Worm (Caenorhabditis elegans) whole organism, late embryonic: ENCODE data around the gene syf-2.

Experiments
- C08G9.2 ChIP-seq: sonication (generic microtip); optimal IDR thresholded peaks from 2 replicates; lab custom pipeline; 2016; ENCODE audit warnings: mild to moderate bottlenecking, missing genetic modification characterization, moderate library complexity, missing compliant biosample characterization
- F13H6.1 ChIP-seq: sonication (generic microtip); optimal IDR thresholded peaks from 2 replicates; lab custom pipeline; 2016; ENCODE audit warnings: missing genetic modification characterization, missing compliant biosample characterization
- K02D7.2 ChIP-seq: sonication (generic microtip); optimal IDR thresholded peaks from 2 replicates; lab custom pipeline; 2017; ENCODE audit warnings: mild to moderate bottlenecking, missing genetic modification characterization, missing compliant biosample characterization
- K09A11.1 ChIP-seq: sonication (generic microtip); optimal IDR thresholded peaks from 2 replicates; lab custom pipeline; 2017; ENCODE audit warnings: antibody characterized with exemption, mild to moderate bottlenecking, missing genetic modification characterization, missing compliant biosample characterization; ENCODE audit not compliant: insufficient read depth
- ama-1 ChIP-seq: fragments of 150-350 bp; optimal IDR thresholded peaks from 2 replicates; lab custom pipeline; 2014
- ceh-14 ChIP-seq: sonication (generic microtip); optimal IDR thresholded peaks from 2 replicates; lab custom pipeline; 2016; ENCODE audit warnings: missing genotype, missing genetic modification characterization, missing compliant biosample characterization
- ceh-19 ChIP-seq: fragments of 200-800 bp; sonication (Bioruptor generic); optimal IDR thresholded peaks from 2 replicates; lab custom pipeline; 2018; ENCODE audit warnings: mild to moderate bottlenecking, missing genetic modification characterization, missing compliant biosample characterization
- ceh-22 ChIP-seq: sonication (generic microtip); optimal IDR thresholded peaks from 2 replicates; lab custom pipeline; 2017; ENCODE audit warnings: missing biosample characterization, missing genetic modification characterization
- ceh-24 ChIP-seq: sonication (generic microtip); optimal IDR thresholded peaks from 2 replicates; lab custom pipeline; 2016; ENCODE audit warnings: mild to moderate bottlenecking, missing genetic modification characterization, missing compliant biosample characterization
- ceh-30 ChIP-seq: fragments of 150-350 bp; optimal IDR thresholded peaks from 2 replicates; lab custom pipeline; 2014; ENCODE audit warnings: missing biosample characterization, missing genetic modification characterization
- ceh-31 ChIP-seq: sonication (generic microtip); optimal IDR thresholded peaks from 2 replicates; lab custom pipeline; 2016; ENCODE audit warnings: missing genetic modification characterization, missing compliant biosample characterization
- ceh-34 ChIP-seq: sonication (generic microtip); optimal IDR thresholded peaks from 2 replicates; lab custom pipeline; 2016; ENCODE audit warnings: mild to moderate bottlenecking, missing genetic modification characterization, missing compliant biosample characterization
- ceh-45 ChIP-seq: fragments of 200-800 bp; sonication (Bioruptor generic); IDR thresholded peaks from 2 replicates; pipeline ENCODE4 v1.3.6; 2022; ENCODE audit warnings: missing genetic modification reagents, missing genetic modification characterization, missing compliant biosample characterization
- ceh-48 ChIP-seq: sonication (generic microtip); optimal IDR thresholded peaks from 2 replicates; lab custom pipeline; 2016; ENCODE audit warnings: missing genetic modification characterization, inconsistent platforms, missing compliant biosample characterization
- che-1 ChIP-seq: sonication (generic microtip); optimal IDR thresholded peaks from 2 replicates; lab custom pipeline; 2016; ENCODE audit warnings: mild to moderate bottlenecking, missing genetic modification characterization, missing compliant biosample characterization
- dmd-4 ChIP-seq: sonication (generic microtip); optimal IDR thresholded peaks from 2 replicates; lab custom pipeline; 2016; ENCODE audit warnings: borderline replicate concordance, missing genetic modification characterization, missing compliant biosample characterization
- dve-1 ChIP-seq: sonication (generic microtip); optimal IDR thresholded peaks from 2 replicates; lab custom pipeline; 2017; ENCODE audit warnings: antibody characterized with exemption, mild to moderate bottlenecking, missing genetic modification characterization, missing compliant biosample characterization
- elt-2 ChIP-seq: sonication (generic microtip); optimal IDR thresholded peaks from 2 replicates; lab custom pipeline; 2016; ENCODE audit warnings: missing genetic modification reagents, missing genetic modification characterization, missing compliant biosample characterization
- elt-4 ChIP-seq: sonication (generic microtip); optimal IDR thresholded peaks from 2 replicates; lab custom pipeline; 2016; ENCODE audit warnings: missing genetic modification characterization, missing compliant biosample characterization
- eyg-1 ChIP-seq: sonication (generic microtip); optimal IDR thresholded peaks from 2 replicates; lab custom pipeline; 2016; ENCODE audit warnings: missing genotype, missing genetic modification characterization, missing compliant biosample characterization
- fax-1 ChIP-seq: sonication (generic microtip); optimal IDR thresholded peaks from 2 replicates; lab custom pipeline; 2016; ENCODE audit warnings: missing genotype, missing genetic modification characterization, missing compliant biosample characterization
- fkh-6 ChIP-seq: sonication (generic microtip); optimal IDR thresholded peaks from 2 replicates; lab custom pipeline; 2016; ENCODE audit warnings: missing genetic modification characterization, missing compliant biosample characterization
- gmeb-2 ChIP-seq: sonication (generic microtip); optimal IDR thresholded peaks from 2 replicates; lab custom pipeline; 2016; ENCODE audit warnings: missing genetic modification characterization, inconsistent platforms, missing compliant biosample characterization
- hlh-13 ChIP-seq: fragments of 200-800 bp; sonication (Bioruptor generic); optimal IDR thresholded peaks from 2 replicates; lab custom pipeline; 2018; ENCODE audit warnings: mild to moderate bottlenecking, missing genetic modification characterization, missing compliant biosample characterization
- hlh-15 ChIP-seq: sonication (generic microtip); optimal IDR thresholded peaks from 2 replicates; lab custom pipeline; 2016; ENCODE audit warnings: missing genetic modification characterization, missing compliant biosample characterization
- hlh-30 ChIP-seq: sonication (generic microtip); optimal IDR thresholded peaks from 2 replicates; lab custom pipeline; 2017; ENCODE audit warnings: antibody characterized with exemption, missing genetic modification characterization, missing compliant biosample characterization; ENCODE audit not compliant: insufficient read depth
- hlh-6 ChIP-seq: sonication (generic microtip); optimal IDR thresholded peaks from 2 replicates; lab custom pipeline; 2016; ENCODE audit warnings: missing genotype, missing genetic modification characterization, missing compliant biosample characterization
- madf-2 ChIP-seq: sonication (generic microtip); optimal IDR thresholded peaks from 2 replicates; lab custom pipeline; 2017; ENCODE audit warnings: missing genetic modification characterization, missing compliant biosample characterization
- mec-3 ChIP-seq: sonication (generic microtip); optimal IDR thresholded peaks from 2 replicates; lab custom pipeline; 2016; ENCODE audit warnings: borderline replicate concordance, missing genetic modification characterization, missing compliant biosample characterization
- nfya-1 ChIP-seq: sonication (generic microtip); optimal IDR thresholded peaks from 2 replicates; lab custom pipeline; 2017; ENCODE audit warnings: missing genetic modification characterization, mild to moderate bottlenecking, missing compliant biosample characterization, antibody characterized with exemption, moderate library complexity
- nhr-11 ChIP-seq: fragments of 150-350 bp; optimal IDR thresholded peaks from 2 replicates; lab custom pipeline; 2014; ENCODE audit warnings: missing biosample characterization, missing genetic modification characterization
- nhr-232 ChIP-seq: sonication (generic microtip); optimal IDR thresholded peaks from 2 replicates; lab custom pipeline; 2016; ENCODE audit warnings: missing genetic modification characterization, missing compliant biosample characterization
- odd-2 ChIP-seq: sonication (generic microtip); optimal IDR thresholded peaks from 2 replicates; lab custom pipeline; 2017; ENCODE audit warnings: antibody characterized with exemption, mild to moderate bottlenecking, missing genetic modification characterization, missing compliant biosample characterization
- pat-9 ChIP-seq: fragments of 200-800 bp; sonication (Bioruptor generic); optimal IDR thresholded peaks from 2 replicates; lab custom pipeline; 2018; ENCODE audit warnings: mild to moderate bottlenecking, missing genetic modification characterization, moderate library complexity, missing compliant biosample characterization
- pax-1 ChIP-seq: fragments of 150-350 bp; optimal IDR thresholded peaks from 2 replicates; lab custom pipeline; 2014; ENCODE audit warnings: missing biosample characterization, missing genetic modification characterization
- pha-2 ChIP-seq: sonication (generic microtip); optimal IDR thresholded peaks from 2 replicates; lab custom pipeline; 2017; ENCODE audit warnings: mild to moderate bottlenecking, missing genetic modification characterization, missing compliant biosample characterization
- pha-4 ChIP-seq: fragments of 150-350 bp; optimal IDR thresholded peaks from 2 replicates; lab custom pipeline; 2018; ENCODE audit warnings: missing biosample characterization, missing genetic modification reagents, missing genetic modification characterization
- pqm-1 ChIP-seq: sonication (generic microtip); optimal IDR thresholded peaks from 2 replicates; lab custom pipeline; 2016; ENCODE audit warnings: missing genetic modification characterization, missing compliant biosample characterization
- pros-1 ChIP-seq: fragments of 150-350 bp; optimal IDR thresholded peaks from 2 replicates; lab custom pipeline; 2014; ENCODE audit warnings: missing biosample characterization, missing genetic modification reagents, missing genetic modification characterization
- ref-2 ChIP-seq: sonication (generic microtip); optimal IDR thresholded peaks from 2 replicates; lab custom pipeline; 2016; ENCODE audit warnings: missing genetic modification characterization, missing compliant biosample characterization
- rnt-1 ChIP-seq: sonication (generic microtip); optimal IDR thresholded peaks from 2 replicates; lab custom pipeline; 2016; ENCODE audit warnings: missing genetic modification characterization, missing compliant biosample characterization
- sdc-2 ChIP-seq: sonication (generic microtip); optimal IDR thresholded peaks from 2 replicates; lab custom pipeline; 2016; ENCODE audit warnings: missing genotype, missing genetic modification characterization, missing compliant biosample characterization
- sox-4 ChIP-seq: sonication (generic microtip); optimal IDR thresholded peaks from 2 replicates; lab custom pipeline; 2017; ENCODE audit warnings: mild to moderate bottlenecking, missing genetic modification characterization, inconsistent platforms, missing compliant biosample characterization
- syd-9 ChIP-seq: sonication (generic microtip); optimal IDR thresholded peaks from 2 replicates; lab custom pipeline; 2016; ENCODE audit warnings: mild to moderate bottlenecking, missing genetic modification characterization, moderate library complexity, missing compliant biosample characterization
- tbx-7 ChIP-seq: sonication (generic microtip); optimal IDR thresholded peaks from 2 replicates; lab custom pipeline; 2016; ENCODE audit warnings: missing genotype, missing genetic modification characterization, missing compliant biosample characterization
- ttx-3 ChIP-seq: sonication (generic microtip); optimal IDR thresholded peaks from 2 replicates; lab custom pipeline; 2016; ENCODE audit warnings: missing genetic modification reagents, missing genetic modification characterization, missing compliant biosample characterization
- unc-3 ChIP-seq, 2 experiments: fragments of 200-800 bp in 1 of 2; sonication (Bioruptor generic) in 1 of 2; sonication (generic microtip) in 1 of 2; conservative IDR thresholded peaks in 1 of 2; optimal IDR thresholded peaks in 1 of 2; 2 replicates each; pipeline versions ENCODE4 v1.3.6 to Lab custom; 2016 to 2022; ENCODE audit warnings: missing compliant biosample characterization in 2 of 2, missing genetic modification characterization in 2 of 2, missing genetic modification reagents in 1 of 2
- unc-42 ChIP-seq: sonication (generic microtip); optimal IDR thresholded peaks from 2 replicates; lab custom pipeline; 2016; ENCODE audit warnings: missing genotype, missing genetic modification characterization, missing compliant biosample characterization
- unc-55 ChIP-seq: sonication (generic microtip); optimal IDR thresholded peaks from 2 replicates; lab custom pipeline; 2017; ENCODE audit warnings: missing biosample characterization, missing genetic modification reagents, missing genetic modification characterization
- unc-86 ChIP-seq: sonication (generic microtip); optimal IDR thresholded peaks from 2 replicates; lab custom pipeline; 2016; ENCODE audit warnings: missing genetic modification characterization, missing compliant biosample characterization
- ztf-16 ChIP-seq: sonication (generic microtip); optimal IDR thresholded peaks from 2 replicates; lab custom pipeline; 2017; ENCODE audit warnings: missing genetic modification characterization, missing compliant biosample characterization

Gene syf-2

DNA sequence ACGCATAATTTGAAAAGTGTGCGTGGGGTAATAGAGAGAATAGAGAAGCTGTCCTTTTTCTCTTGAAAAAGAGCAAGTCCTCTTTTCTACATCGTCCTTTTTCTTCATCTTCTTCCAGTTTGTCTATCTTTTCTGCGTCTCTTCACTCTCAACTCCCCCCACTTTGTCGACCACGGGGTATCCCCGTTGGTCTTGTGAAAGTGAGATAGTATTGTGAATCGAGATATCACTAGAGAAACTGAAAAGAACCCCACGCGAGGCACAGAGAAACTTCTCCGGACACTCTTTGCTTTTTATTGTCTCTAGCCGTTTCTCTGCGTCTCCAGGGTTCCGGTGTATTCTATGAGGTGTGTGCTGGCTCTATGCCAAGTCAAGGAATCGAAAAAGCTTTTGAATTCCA lies 6.3 kb downstream of the syf-2 start (continued):
- TF ChIP-seq ceh-45 (GFP tag; lab: Robert Waterston, UW) (no peak), ref-2 (tag; lab: Kevin White, UChicago) (peak; percentile 74), hlh-30 (tag; lab: Kevin White, UChicago) (peak; percentile 98), pha-2 (no peak), ceh-30 (tag; lab: Kevin White, UChicago) (no peak), ceh-14 (tag; lab: Kevin White, UChicago) (peak; percentile 53), syd-9 (tag; lab: Kevin White, UChicago) (no peak), ceh-48 (tag; lab: Kevin White, UChicago) (no peak), nhr-11 (tag; lab: Kevin White, UChicago) (no peak), eyg-1 (tag; lab: Kevin White, UChicago) (no peak), elt-2 (tag; lab: Kevin White, UChicago) (no peak), pha-4 (tag; lab: Kevin White, UChicago) (no peak), F13H6.1 (tag; lab: Kevin White, UChicago) (peak; percentile 16), hlh-13 (no peak), tbx-7 (tag; lab: Kevin White, UChicago) (no peak), pax-1 (peak; percentile 52), K09A11.1 (tag; lab: Kevin White, UChicago) (peak; percentile 65), ceh-24 (tag; lab: Kevin White, UChicago) (no peak), pros-1 (tag; lab: Kevin White, UChicago) (peak; percentile 84), ama-1 (lab: Kevin White, UChicago) (peak; percentile 18), elt-4 (tag; lab: Kevin White, UChicago) (no peak), che-1 (tag; lab: Kevin White, UChicago) (no peak), mec-3 (no peak), ceh-19 (GFP tag; lab: Kevin White, UChicago) (no peak), sdc-2 (tag; lab: Kevin White, UChicago) (peak; percentile 50), rnt-1 (peak; percentile 80), gmeb-2 (tag; lab: Kevin White, UChicago) (no peak), C08G9.2 (tag; lab: Kevin White, UChicago) (peak; percentile 47), hlh-6 (tag; lab: Kevin White, UChicago) (no peak), ztf-16 (tag; lab: Kevin White, UChicago) (no peak), sox-4 (no peak), pat-9 (tag; lab: Kevin White, UChicago) (peak; percentile 34), unc-42 (peak; percentile 65), fkh-6 (no peak), dmd-4 (peak; percentile 35), unc-86 (tag; lab: Kevin White, UChicago) (peak; percentile 32), madf-2 (tag; lab: Kevin White, UChicago) (no peak), odd-2 (tag; lab: Kevin White, UChicago) (no peak), unc-3 (GFP tag; conservative IDR thresholded peaks at IDR 0.05; lab: Robert Waterston, UW) (no peak), unc-3 (tag; optimal IDR thresholded peaks at IDR 0.05; lab: Kevin White, UChicago) (peak; percentile 45)
- TF ChIP-seq, all 69 proteins: peak for 30

- TF ChIP-seq pat-9 (tag; lab: Kevin White, UChicago): no peak
- TF ChIP-seq unc-55 (GFP tag; lab: Kevin White, UChicago): no peak
- no peak for TF ChIP-seq eyg-1 (tag; lab: Kevin White, UChicago)
Measured at ce11 chrIII:7154526-7154925, 7.4 kb downstream of the syf-2 start.

DNA sequence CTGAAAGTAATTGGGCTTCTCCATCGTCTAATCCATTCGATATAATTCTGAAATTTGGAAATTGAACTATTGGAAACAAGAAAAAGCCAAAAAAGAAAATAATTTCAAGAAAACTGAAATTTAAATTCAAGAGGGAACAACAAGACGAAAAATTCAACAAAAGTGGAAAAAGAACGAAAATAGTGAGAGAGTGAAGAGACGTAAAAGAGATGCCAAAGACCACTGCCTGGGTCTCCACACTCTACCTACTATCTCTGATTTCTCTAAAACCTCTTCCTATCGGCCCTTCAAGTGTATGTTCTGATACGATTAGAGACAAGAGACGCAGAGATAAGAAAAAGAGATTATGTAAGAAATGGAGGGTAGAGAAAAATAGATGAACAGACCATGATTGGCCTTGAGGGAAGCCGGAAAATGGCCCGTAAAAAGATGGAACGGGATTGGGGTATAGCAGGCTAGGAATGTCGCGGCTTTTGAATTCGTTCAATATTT lies 8.1 kb downstream of the syf-2 start, which contains the start of gene ogt-1:
ogt-1 (minus strand) TSS at position 51 of the 492 bp plus-strand sequence.
- no peak for TF ChIP-seq hlh-15
- TF ChIP-seq elt-2 (tag; lab: Kevin White, UChicago): no peak
- TF ChIP-seq K02D7.2 (tag; lab: Kevin White, UChicago): no peak
- peak; percentile 93 for TF ChIP-seq nfya-1 (tag; lab: Kevin White, UChicago)
- no peak for TF ChIP-seq nhr-11 (tag; lab: Kevin White, UChicago)
- peak; percentile 68 for TF ChIP-seq ceh-31
- TF ChIP-seq fax-1 (tag; lab: Kevin White, UChicago): no peak
- TF ChIP-seq dve-1: peak; percentile 12
- TF ChIP-seq ttx-3 (tag; lab: Kevin White, UChicago): no peak
- TF ChIP-seq nhr-232 (tag; lab: Kevin White, UChicago): no peak
- no peak for TF ChIP-seq ceh-34
- TF ChIP-seq ceh-22 (tag; lab: Kevin White, UChicago): no peak
- TF ChIP-seq pqm-1 (tag; lab: Kevin White, UChicago): no peak
- TF ChIP-seq ceh-30 (tag; lab: Kevin White, UChicago): no peak
